Worm (Caenorhabditis elegans): Measurements from ENCODE around the gene C05E11.3.

C05E11.3 gene

DNA sequence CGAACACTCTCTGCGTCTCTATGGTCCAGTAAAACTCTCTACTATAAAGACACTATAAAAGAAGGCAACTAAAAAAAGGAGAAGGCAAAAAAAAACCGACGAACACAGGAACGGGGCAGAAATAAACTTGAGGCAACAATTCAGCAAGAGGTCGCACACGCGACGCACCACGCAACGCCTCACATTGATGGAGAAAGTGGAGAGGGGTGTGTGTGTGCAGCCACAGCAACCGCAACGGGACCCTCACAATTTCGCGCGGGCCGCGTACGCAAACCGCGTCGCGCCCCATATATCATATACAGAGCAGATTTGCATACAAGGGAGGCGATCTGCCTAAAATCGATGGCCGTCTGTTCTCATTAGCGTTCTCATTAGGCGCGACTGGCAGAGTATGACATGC is 38.8 kb downstream of the C05E11.3 start:
- TF ChIP-seq lin-39 (tag; optimal IDR thresholded peaks at IDR 0.05): no peak
- TF ChIP-seq lin-14 (GFP tag; optimal IDR thresholded peaks at IDR 0.05): peak; percentile 36
- peak in 1 of 2 experiments; percentile 43 for TF ChIP-seq efl-1 (optimal IDR thresholded peaks at IDR 0.05)
- TF ChIP-seq efl-1 (GFP tag; optimal IDR thresholded peaks at IDR 0.05 in 1 of 2): peak in 1 of 2 experiments; percentile 72
- TF ChIP-seq dpl-1 (GFP tag; optimal IDR thresholded peaks at IDR 0.05): peak in 1 of 3 experiments; percentile 47
- TF ChIP-seq ama-1 (optimal IDR thresholded peaks at IDR 0.05): no peak
- TF ChIP-seq sptf-1 (tag; optimal IDR thresholded peaks at IDR 0.05): no peak
- peak in 1 of 3 experiments; percentile 52 for TF ChIP-seq ceh-82 (tag; optimal IDR thresholded peaks at IDR 0.05)
- peak; percentile 14 to 38 for TF ChIP-seq lin-35 (GFP tag; optimal IDR thresholded peaks at IDR 0.05)
- TF ChIP-seq mab-9 (GFP tag; IDR thresholded peaks at IDR 0.05): no peak
- TF ChIP-seq unc-86 (tag; optimal IDR thresholded peaks at IDR 0.05): peak; percentile 13

DNA sequence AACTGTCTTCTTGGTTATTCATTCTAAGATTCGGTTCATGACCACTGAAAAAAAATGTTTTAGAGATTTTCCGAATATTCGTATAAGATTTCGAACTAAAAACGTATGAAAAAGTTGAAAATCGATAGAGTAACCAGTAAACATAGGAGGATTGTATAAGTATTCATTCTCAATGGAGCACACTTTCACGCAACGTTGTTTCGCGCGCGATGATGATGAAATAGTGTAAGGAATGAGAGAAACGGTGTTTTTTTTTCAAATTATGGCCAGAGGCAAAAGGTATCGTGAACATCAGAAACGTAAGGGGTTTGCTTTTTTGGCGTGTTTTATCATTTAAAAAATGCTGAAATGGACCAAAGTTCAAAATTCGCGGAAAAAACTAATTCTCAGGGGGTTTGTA is 41.5 kb downstream of the C05E11.3 start, which contains the start of gene pqn-65:
Gene pqn-65, minus strand, starts transcription at position 54 of the 400 bp plus-strand sequence.
- no peak for TF ChIP-seq fkh-4 (tag; optimal IDR thresholded peaks at IDR 0.05; ENCODE audit: borderline replicate concordance)
- no peak for TF ChIP-seq F16B12.6 (tag; optimal IDR thresholded peaks at IDR 0.05)
- no peak for TF ChIP-seq unc-130 (tag; optimal IDR thresholded peaks at IDR 0.05)
- no peak for TF ChIP-seq ceh-63 (GFP tag; optimal IDR thresholded peaks at IDR 0.05)
- TF ChIP-seq ama-1 (optimal IDR thresholded peaks at IDR 0.05): no peak
- TF ChIP-seq tbx-2 (tag; optimal IDR thresholded peaks at IDR 0.05): no peak
- TF ChIP-seq mdl-1 (tag; optimal IDR thresholded peaks at IDR 0.05): peak in 1 of 2 experiments; percentile 10
- no peak for TF ChIP-seq elt-2 (tag; optimal IDR thresholded peaks at IDR 0.05)
- TF ChIP-seq lin-35 (GFP tag; optimal IDR thresholded peaks at IDR 0.05): peak; percentile 37 to 76
- no peak for TF ChIP-seq ets-5 (GFP tag; IDR thresholded peaks at IDR 0.05)
- TF ChIP-seq lin-14 (GFP tag; optimal IDR thresholded peaks at IDR 0.05): no peak
- TF ChIP-seq lsy-2 (tag; optimal IDR thresholded peaks at IDR 0.05): peak; percentile 12 to 58
- no peak for TF ChIP-seq nhr-90 (tag; optimal IDR thresholded peaks at IDR 0.05; ENCODE audit: poor library complexity)
- TF ChIP-seq blmp-1 (tag; optimal IDR thresholded peaks at IDR 0.05): peak; percentile 33
- TF ChIP-seq dsc-1 (tag; optimal IDR thresholded peaks at IDR 0.05): no peak
- TF ChIP-seq C16A3.4 (tag; optimal IDR thresholded peaks at IDR 0.05): peak; percentile 16
- no peak for TF ChIP-seq vab-15 (tag; optimal IDR thresholded peaks at IDR 0.05)
- TF ChIP-seq pqm-1 (tag; optimal IDR thresholded peaks at IDR 0.05): no peak
- TF ChIP-seq zip-4 (GFP tag; optimal IDR thresholded peaks at IDR 0.05): peak; percentile 28
- no peak for TF ChIP-seq swsn-7 (tag; optimal IDR thresholded peaks at IDR 0.05)
- TF ChIP-seq tlp-1 (tag; optimal IDR thresholded peaks at IDR 0.05): no peak
- TF ChIP-seq isw-1 (GFP tag; IDR thresholded peaks at IDR 0.05): no peak
- TF ChIP-seq egl-27 (tag; optimal IDR thresholded peaks at IDR 0.05): no peak
- TF ChIP-seq nhr-84 (tag; optimal IDR thresholded peaks at IDR 0.05): no peak
- no peak for TF ChIP-seq ztf-4 (tag; optimal IDR thresholded peaks at IDR 0.05)
- TF ChIP-seq efl-1 (optimal IDR thresholded peaks at IDR 0.05): peak; percentile 19 to 44
- peak; percentile 5 to 24 for TF ChIP-seq efl-1 (GFP tag; optimal IDR thresholded peaks at IDR 0.05 in 1 of 2)
- TF ChIP-seq hlh-4 (tag; optimal IDR thresholded peaks at IDR 0.05): no peak
- TF ChIP-seq dpl-1 (GFP tag; optimal IDR thresholded peaks at IDR 0.05): peak; percentile 48 to 67 (median 63)
- TF ChIP-seq ceh-82 (tag; optimal IDR thresholded peaks at IDR 0.05): no peak
- no peak for TF ChIP-seq egl-13 (tag; optimal IDR thresholded peaks at IDR 0.05)
- peak; percentile 61 for TF ChIP-seq skn-1 (tag; optimal IDR thresholded peaks at IDR 0.05)

DNA sequence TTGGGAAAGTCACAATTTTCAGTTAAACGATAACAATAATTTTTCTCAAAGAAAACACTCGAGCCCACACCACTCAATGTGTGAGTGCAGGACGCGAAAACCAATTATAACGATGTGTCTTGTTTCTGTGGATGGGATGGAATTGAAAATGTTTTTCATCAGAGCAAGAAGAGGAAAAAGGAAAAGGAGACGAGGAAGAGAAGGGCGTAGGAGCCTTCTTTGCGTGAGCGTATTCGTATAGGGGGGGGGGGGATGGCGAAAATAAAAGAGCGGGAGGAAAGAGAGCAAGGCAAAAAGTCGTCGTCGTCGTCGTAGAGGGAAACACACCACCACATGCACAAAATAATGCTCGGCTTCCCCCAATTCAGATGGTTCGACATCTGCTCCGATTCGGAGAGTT is 42.0 kb downstream of the C05E11.3 start:
- TF ChIP-seq nhr-76 (tag; optimal IDR thresholded peaks at IDR 0.05): no peak
- no peak for TF ChIP-seq nhr-28 (tag; optimal IDR thresholded peaks at IDR 0.05)
- no peak for TF ChIP-seq fos-1 (tag; optimal IDR thresholded peaks at IDR 0.05)
- no peak for TF ChIP-seq nhr-90 (tag; optimal IDR thresholded peaks at IDR 0.05; ENCODE audit: poor library complexity)
- no peak for TF ChIP-seq unc-130 (tag; optimal IDR thresholded peaks at IDR 0.05)
- no peak for TF ChIP-seq nhr-71 (tag; optimal IDR thresholded peaks at IDR 0.05)
- no peak for TF ChIP-seq ces-1 (GFP tag; optimal IDR thresholded peaks at IDR 0.05)
- peak; percentile 21 for TF ChIP-seq egl-13 (tag; optimal IDR thresholded peaks at IDR 0.05)
- TF ChIP-seq ceh-90 (tag; optimal IDR thresholded peaks at IDR 0.05): no peak
- TF ChIP-seq jun-1 (tag; optimal IDR thresholded peaks at IDR 0.05): no peak
- peak; percentile 38 for TF ChIP-seq dsc-1 (tag; optimal IDR thresholded peaks at IDR 0.05)
- TF ChIP-seq efl-1 (optimal IDR thresholded peaks at IDR 0.05): no peak
- TF ChIP-seq efl-1 (GFP tag; optimal IDR thresholded peaks at IDR 0.05 in 1 of 2): no peak
- TF ChIP-seq unc-86 (tag; optimal IDR thresholded peaks at IDR 0.05): peak; percentile 28
- no peak for TF ChIP-seq xbp-1 (tag; optimal IDR thresholded peaks at IDR 0.05)
- TF ChIP-seq ceh-82 (tag; optimal IDR thresholded peaks at IDR 0.05): peak in 1 of 3 experiments; percentile 13
- no peak for TF ChIP-seq irx-1 (tag; optimal IDR thresholded peaks at IDR 0.05)
- TF ChIP-seq lsy-2 (tag; optimal IDR thresholded peaks at IDR 0.05): no peak
- TF ChIP-seq lin-35 (GFP tag; optimal IDR thresholded peaks at IDR 0.05): no peak
- TF ChIP-seq fkh-8 (tag; optimal IDR thresholded peaks at IDR 0.05): peak; percentile 19
- TF ChIP-seq ceh-63 (GFP tag; optimal IDR thresholded peaks at IDR 0.05): peak; percentile 21
- no peak for TF ChIP-seq unc-62 (GFP tag; optimal IDR thresholded peaks at IDR 0.05)
- no peak for TF ChIP-seq Y116A8C.19 (tag; optimal IDR thresholded peaks at IDR 0.05; ENCODE audit: borderline replicate concordance)
- no peak for TF ChIP-seq dpl-1 (GFP tag; optimal IDR thresholded peaks at IDR 0.05)
- no peak for TF ChIP-seq zag-1 (tag; optimal IDR thresholded peaks at IDR 0.05)
- peak; percentile 71 for TF ChIP-seq lin-14 (GFP tag; optimal IDR thresholded peaks at IDR 0.05)

Measured in whole organism, L1 larva.